Fruit fly (Drosophila melanogaster) Kc167 (cell line): Measurements from ENCODE around the gene CG3847.

ENCODE experiments used
- Myc ChIP-seq: fragments of >200 bp; optimal IDR thresholded peaks from 2 replicates; lab custom pipeline; 2017; ENCODE audit warnings: missing external identifiers
- Sin3A ChIP-seq: fragments of >200 bp; optimal IDR thresholded peaks from 2 replicates; lab custom pipeline; 2018; ENCODE audit warnings: missing external identifiers

- TF ChIP-seq Sin3A (lab: Kevin White, UChicago) = no peak
- no peak for TF ChIP-seq Myc (lab: Kevin White, UChicago)
These were observed 43.7 kb upstream of the CG3847 start for dm6 chrX:6303196-6303595.
